Fruit fly (Drosophila melanogaster): Measurements from ENCODE around the gene Spn38F.

The Spn38F gene

DNA sequence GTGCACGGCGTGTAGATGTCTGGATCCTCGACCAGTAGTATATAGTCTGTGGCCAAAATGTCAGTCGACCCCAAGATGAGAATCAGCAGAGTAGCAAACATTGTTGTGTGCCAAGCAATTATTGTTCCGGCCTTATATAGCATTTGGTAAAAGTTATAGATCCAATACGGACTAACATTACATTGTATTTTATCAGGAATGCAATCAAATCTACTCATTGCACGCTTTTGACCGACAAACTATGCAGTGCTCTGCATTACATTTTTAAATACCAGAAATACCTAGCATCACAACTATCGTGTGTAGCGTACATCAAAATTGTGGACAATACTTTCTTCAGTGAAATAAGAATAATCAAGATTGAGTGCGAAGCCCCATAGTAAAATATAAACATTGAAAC, 17.0 kb downstream of the Spn38F start, which contains the start of gene CheB38c:
TSS of gene CheB38c (minus strand) at position 101 of the 400 bp plus-strand sequence.
- TF ChIP-seq jim (GFP tag; optimal IDR thresholded peaks at IDR 0.05) (no peak), brk (GFP tag; optimal IDR thresholded peaks at IDR 0.05) (no peak), Hnf4 (GFP tag; optimal IDR thresholded peaks at IDR 0.05) (no peak), sage (GFP tag; optimal IDR thresholded peaks at IDR 0.05) (no peak), woc (GFP tag; optimal IDR thresholded peaks at IDR 0.05) (no peak), Dfd (GFP tag; optimal IDR thresholded peaks at IDR 0.05) (no peak), HLH106 (tag; optimal IDR thresholded peaks at IDR 0.05) (no peak)

DNA sequence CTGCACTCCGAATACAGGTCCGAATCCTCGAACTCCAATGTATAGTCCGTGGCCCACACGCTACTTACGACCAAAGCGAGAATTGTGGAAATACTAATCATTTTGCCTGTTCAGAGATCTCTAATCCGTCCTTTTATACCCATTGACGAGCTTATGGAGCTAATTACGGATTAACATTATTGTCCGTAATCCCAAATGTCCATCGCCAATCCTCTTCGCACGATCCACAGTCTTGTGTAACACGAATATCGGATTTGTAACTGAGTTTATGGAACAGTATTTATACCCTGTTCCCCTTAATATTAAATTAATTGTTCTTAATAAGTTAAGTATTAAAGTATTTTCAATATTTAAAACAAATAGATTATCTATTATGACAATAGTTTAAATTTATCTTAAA, 19.4 kb downstream of the Spn38F start, which contains the start of gene CheB38a:
TSS of gene CheB38a (minus strand) at position 101 of the 400 bp plus-strand sequence.
- TF ChIP-seq CrebA (GFP tag; optimal IDR thresholded peaks at IDR 0.05; ENCODE audit: borderline replicate concordance): no peak
- no peak for TF ChIP-seq Mio (GFP tag; optimal IDR thresholded peaks at IDR 0.05)
- no peak for TF ChIP-seq fru (GFP tag; optimal IDR thresholded peaks at IDR 0.05)
- TF ChIP-seq HLH106 (tag; optimal IDR thresholded peaks at IDR 0.05): no peak
- TF ChIP-seq dmrt93B (GFP tag; optimal IDR thresholded peaks at IDR 0.05): no peak
- TF ChIP-seq dsf (GFP tag; optimal IDR thresholded peaks at IDR 0.05; ENCODE audit: borderline replicate concordance): no peak
- no peak for TF ChIP-seq sv (GFP tag; optimal IDR thresholded peaks at IDR 0.05)
- TF ChIP-seq usp (GFP tag; optimal IDR thresholded peaks at IDR 0.05): no peak
- TF ChIP-seq Dfd (GFP tag; optimal IDR thresholded peaks at IDR 0.05): no peak
- no peak for TF ChIP-seq Jra (GFP tag; optimal IDR thresholded peaks at IDR 0.05)
- no peak for TF ChIP-seq Vsx2 (GFP tag; optimal IDR thresholded peaks at IDR 0.05; ENCODE audit: partially characterized antibody)
- no peak for TF ChIP-seq CG9705 (GFP tag; optimal IDR thresholded peaks at IDR 0.05)
- TF ChIP-seq Myc (optimal IDR thresholded peaks at IDR 0.05): no peak
- TF ChIP-seq Abd-B (GFP tag; optimal IDR thresholded peaks at IDR 0.05): no peak
- no peak for TF ChIP-seq jim (GFP tag; optimal IDR thresholded peaks at IDR 0.05)

DNA sequence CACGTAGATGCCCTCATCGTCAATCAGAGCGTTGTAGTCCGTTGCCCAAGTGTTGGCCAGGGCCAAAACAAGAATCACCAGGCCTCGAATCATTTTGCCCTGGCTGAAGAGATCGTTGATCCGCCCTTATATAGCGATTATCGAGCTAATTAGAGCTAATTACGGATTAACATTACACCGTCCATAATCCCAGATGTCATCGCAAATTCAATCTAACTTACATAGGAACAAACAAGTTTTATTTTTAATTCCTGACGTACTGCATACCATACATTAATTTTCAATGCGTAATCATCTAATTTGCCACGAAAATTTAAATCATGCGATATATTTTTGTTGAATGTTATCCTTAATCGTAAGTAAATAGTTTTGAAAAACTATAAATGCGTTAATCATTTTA, 20.6 kb downstream of the Spn38F start, which contains the start of gene CheB38b:
TSS of gene CheB38b (minus strand) at position 101 of the 400 bp plus-strand sequence.
- no peak for TF ChIP-seq Dfd (GFP tag; optimal IDR thresholded peaks at IDR 0.05)
- no peak for TF ChIP-seq sage (GFP tag; optimal IDR thresholded peaks at IDR 0.05)
- TF ChIP-seq sv (GFP tag; optimal IDR thresholded peaks at IDR 0.05): no peak
- no peak for TF ChIP-seq tai (GFP tag; optimal IDR thresholded peaks at IDR 0.05)
- TF ChIP-seq jim (GFP tag; optimal IDR thresholded peaks at IDR 0.05): no peak
- no peak for TF ChIP-seq Mio (GFP tag; optimal IDR thresholded peaks at IDR 0.05)
- TF ChIP-seq Sp1 (GFP tag; optimal IDR thresholded peaks at IDR 0.05): no peak
- no peak for TF ChIP-seq OdsH (GFP tag; optimal IDR thresholded peaks at IDR 0.05)
- no peak for TF ChIP-seq HLH106 (tag; optimal IDR thresholded peaks at IDR 0.05)
- TF ChIP-seq CrebA (GFP tag; optimal IDR thresholded peaks at IDR 0.05; ENCODE audit: borderline replicate concordance): no peak
- no peak for TF ChIP-seq br (GFP tag; optimal IDR thresholded peaks at IDR 0.05)
- no peak for TF ChIP-seq brk (GFP tag; optimal IDR thresholded peaks at IDR 0.05)
- TF ChIP-seq Hnf4 (GFP tag; optimal IDR thresholded peaks at IDR 0.05): no peak
- no peak for TF ChIP-seq GATAd (GFP tag; optimal IDR thresholded peaks at IDR 0.05)

DNA sequence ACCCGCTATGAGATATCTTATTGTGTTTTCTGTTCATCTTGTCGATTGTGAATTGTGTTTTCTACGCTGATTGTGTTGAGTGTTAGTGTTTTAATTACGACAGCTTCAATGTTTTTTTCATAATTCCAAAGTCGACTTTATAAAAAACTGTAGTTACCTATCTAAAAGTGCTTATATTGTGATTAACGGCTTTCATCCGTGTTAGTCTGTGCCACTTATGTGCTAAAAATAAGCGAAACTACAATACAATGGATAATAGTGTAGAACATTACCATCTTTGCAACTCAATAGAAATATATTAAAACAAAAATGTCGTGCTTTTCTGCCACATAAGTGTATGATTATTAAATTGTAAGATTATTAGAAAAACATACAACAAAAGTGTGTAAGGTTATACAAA, 21.6 kb downstream of the Spn38F start, which contains the start of gene CG33322:
TSS of gene CG33322 (minus strand) at position 101 of the 400 bp plus-strand sequence.
- TF ChIP-seq Mio (GFP tag; optimal IDR thresholded peaks at IDR 0.05): no peak
- no peak for TF ChIP-seq Hnf4 (GFP tag; optimal IDR thresholded peaks at IDR 0.05)
- no peak for TF ChIP-seq sage (GFP tag; optimal IDR thresholded peaks at IDR 0.05)
- TF ChIP-seq pan (optimal IDR thresholded peaks at IDR 0.05): no peak
- TF ChIP-seq psq (GFP tag; optimal IDR thresholded peaks at IDR 0.05): no peak
- no peak for TF ChIP-seq Dfd (GFP tag; optimal IDR thresholded peaks at IDR 0.05)
- TF ChIP-seq fru (GFP tag; optimal IDR thresholded peaks at IDR 0.05): no peak
- TF ChIP-seq brk (GFP tag; optimal IDR thresholded peaks at IDR 0.05): no peak
- no peak for TF ChIP-seq dl (GFP tag; optimal IDR thresholded peaks at IDR 0.05; ENCODE audit: insufficient read depth in 1 of 2, partially characterized antibody in 2 of 2)
- no peak for TF ChIP-seq tai (GFP tag; optimal IDR thresholded peaks at IDR 0.05)
- TF ChIP-seq woc (GFP tag; optimal IDR thresholded peaks at IDR 0.05): no peak
- no peak for TF ChIP-seq ey (GFP tag; optimal IDR thresholded peaks at IDR 0.05)
- no peak for TF ChIP-seq Rel (GFP tag; optimal IDR thresholded peaks at IDR 0.05)
- TF ChIP-seq Rel (tag; optimal IDR thresholded peaks at IDR 0.05): no peak
- no peak for TF ChIP-seq br (GFP tag; optimal IDR thresholded peaks at IDR 0.05)
